Worm (Caenorhabditis elegans) whole organism, L2 larva: ENCODE data around the gene phy-3.
A peak's percentile ranks its signal among the peaks of the same experiment; 100 is the strongest.

Experiments
- C34F6.9 ChIP-seq: fragments of 150-350 bp; optimal IDR thresholded peaks from 2 replicates; lab custom pipeline; 2014; ENCODE audit warnings: missing biosample characterization, missing genetic modification characterization
- Y55F3AM.14 ChIP-seq: fragments of 200-800 bp; sonication (Bioruptor generic); optimal IDR thresholded peaks from 2 replicates; lab custom pipeline; 2018; ENCODE audit warnings: mild to moderate bottlenecking, missing genetic modification characterization, missing compliant biosample characterization
- ZK546.5 ChIP-seq: sonication (generic microtip); optimal IDR thresholded peaks from 2 replicates; lab custom pipeline; 2017; ENCODE audit warnings: missing biosample characterization, missing genetic modification characterization
- alr-1 ChIP-seq: fragments of 150-350 bp; optimal IDR thresholded peaks from 2 replicates; lab custom pipeline; 2014; ENCODE audit warnings: missing biosample characterization, missing genetic modification characterization
- ama-1 ChIP-seq: fragments of 150-350 bp; optimal IDR thresholded peaks from 2 replicates; lab custom pipeline; 2018; ENCODE audit warnings: inconsistent platforms
- ceh-16 ChIP-seq: fragments of 150-350 bp; optimal IDR thresholded peaks from 2 replicates; lab custom pipeline; 2014; ENCODE audit warnings: missing biosample characterization, missing genetic modification characterization
- ceh-82 ChIP-seq: fragments of 150-350 bp; optimal IDR thresholded peaks from 2 replicates; lab custom pipeline; 2014; ENCODE audit warnings: missing biosample characterization, missing genetic modification characterization
- egl-27 ChIP-seq: sonication (generic microtip); optimal IDR thresholded peaks from 3 replicates; lab custom pipeline; 2017; ENCODE audit warnings: missing biosample characterization, missing genetic modification reagents, missing genetic modification characterization
- elt-1 ChIP-seq: fragments of 150-350 bp; optimal IDR thresholded peaks from 2 replicates; lab custom pipeline; 2014; ENCODE audit warnings: missing biosample characterization, missing genetic modification characterization
- fos-1 ChIP-seq: fragments of 150-350 bp; optimal IDR thresholded peaks from 2 replicates; lab custom pipeline; 2014; ENCODE audit warnings: missing biosample characterization, missing genetic modification characterization
- gmeb-1 ChIP-seq: fragments of 150-350 bp; optimal IDR thresholded peaks from 2 replicates; lab custom pipeline; 2014; ENCODE audit warnings: missing biosample characterization, missing genetic modification characterization
- lin-39 ChIP-seq: fragments of 150-350 bp; optimal IDR thresholded peaks from 2 replicates; lab custom pipeline; 2014; ENCODE audit warnings: missing biosample characterization, missing genetic modification reagents, missing genetic modification characterization
- lsy-2 ChIP-seq, 2 experiments: fragments of 150-350 bp in 1 of 2; sonication (generic microtip) in 1 of 2; optimal IDR thresholded peaks; 2 replicates each; lab custom pipeline; 2014 to 2017; ENCODE audit warnings: missing biosample characterization in 2 of 2, missing genetic modification characterization in 2 of 2
- mab-5 ChIP-seq: fragments of 150-350 bp; optimal IDR thresholded peaks from 2 replicates; lab custom pipeline; 2014; ENCODE audit warnings: missing biosample characterization, missing genetic modification characterization
- mbf-1 ChIP-seq: sonication (generic microtip); optimal IDR thresholded peaks from 2 replicates; lab custom pipeline; 2017; ENCODE audit warnings: missing biosample characterization, missing genetic modification characterization
- nhr-11 ChIP-seq: fragments of 150-350 bp; optimal IDR thresholded peaks from 2 replicates; lab custom pipeline; 2014; ENCODE audit warnings: missing biosample characterization, missing genetic modification characterization
- nhr-12 ChIP-seq: fragments of 150-350 bp; optimal IDR thresholded peaks from 2 replicates; lab custom pipeline; 2014; ENCODE audit warnings: missing biosample characterization, missing genetic modification characterization
- nhr-129 ChIP-seq: fragments of 150-350 bp; optimal IDR thresholded peaks from 2 replicates; lab custom pipeline; 2014; ENCODE audit warnings: missing biosample characterization, missing genetic modification characterization
- nhr-21 ChIP-seq: fragments of 150-350 bp; optimal IDR thresholded peaks from 2 replicates; lab custom pipeline; 2014; ENCODE audit warnings: missing biosample characterization, missing genetic modification characterization
- nhr-23 ChIP-seq: fragments of 150-350 bp; optimal IDR thresholded peaks from 2 replicates; lab custom pipeline; 2014; ENCODE audit warnings: missing biosample characterization, missing genetic modification reagents, missing genetic modification characterization
- nhr-237 ChIP-seq: fragments of 150-350 bp; optimal IDR thresholded peaks from 2 replicates; lab custom pipeline; 2014; ENCODE audit warnings: missing biosample characterization, missing genetic modification characterization
- nhr-25 ChIP-seq: fragments of 150-350 bp; sonication (generic microtip); optimal IDR thresholded peaks from 3 replicates; lab custom pipeline; 2014; ENCODE audit warnings: missing biosample characterization, missing genetic modification characterization
- nhr-6 ChIP-seq: fragments of 150-350 bp; optimal IDR thresholded peaks from 2 replicates; lab custom pipeline; 2014; ENCODE audit warnings: missing biosample characterization, missing genetic modification characterization
- nhr-77 ChIP-seq: fragments of 150-350 bp; optimal IDR thresholded peaks from 2 replicates; lab custom pipeline; 2014; ENCODE audit warnings: missing biosample characterization, missing genetic modification characterization
- peb-1 ChIP-seq: fragments of 150-350 bp; optimal IDR thresholded peaks from 2 replicates; lab custom pipeline; 2014; ENCODE audit warnings: missing biosample characterization, missing genetic modification characterization
- sem-4 ChIP-seq: fragments of 150-350 bp; optimal IDR thresholded peaks from 2 replicates; lab custom pipeline; 2014; ENCODE audit warnings: missing biosample characterization, missing genetic modification reagents, missing genetic modification characterization
- skn-1 ChIP-seq: sonication (generic microtip); optimal IDR thresholded peaks from 2 replicates; lab custom pipeline; 2017; ENCODE audit warnings: missing biosample characterization, missing genetic modification characterization
- sma-3 ChIP-seq: sonication (generic microtip); optimal IDR thresholded peaks from 2 replicates; lab custom pipeline; 2016; ENCODE audit warnings: missing genetic modification reagents, missing genetic modification characterization, missing compliant biosample characterization
- snpc-4 ChIP-seq: fragments of 150-350 bp; optimal IDR thresholded peaks from 2 replicates; lab custom pipeline; 2014; ENCODE audit warnings: missing biosample characterization, missing genetic modification characterization
- unc-39 ChIP-seq: fragments of 150-350 bp; optimal IDR thresholded peaks from 2 replicates; lab custom pipeline; 2014; ENCODE audit warnings: missing biosample characterization, missing genetic modification characterization
- unc-55 ChIP-seq: fragments of 150-350 bp; sonication (generic microtip); optimal IDR thresholded peaks from 3 replicates; lab custom pipeline; 2014; ENCODE audit warnings: missing biosample characterization, missing genetic modification reagents, missing genetic modification characterization
- ztf-11 ChIP-seq: sonication (generic microtip); optimal IDR thresholded peaks from 2 replicates; lab custom pipeline; 2017; ENCODE audit warnings: missing biosample characterization, missing genetic modification characterization
- ztf-4 ChIP-seq: fragments of 150-350 bp; optimal IDR thresholded peaks from 2 replicates; lab custom pipeline; 2014; ENCODE audit warnings: missing biosample characterization, missing genetic modification characterization

Gene phy-3

ce11 chrV:16804795-16805194 is 28.2 kb upstream of the phy-3 start:
- TF ChIP-seq skn-1: no peak
- no peak for TF ChIP-seq alr-1 (tag; lab: Kevin White, UChicago)
- no peak for TF ChIP-seq unc-39 (tag; lab: Kevin White, UChicago)
- TF ChIP-seq sem-4 (tag; lab: Kevin White, UChicago): no peak
- TF ChIP-seq lin-39: no peak
- TF ChIP-seq gmeb-1 (tag; lab: Kevin White, UChicago): no peak
- TF ChIP-seq ZK546.5: no peak
- TF ChIP-seq lsy-2 (tag; optimal IDR thresholded peaks at IDR 0.05; lab: Kevin White, UChicago): no peak
- TF ChIP-seq nhr-129 (tag; lab: Kevin White, UChicago): no peak
- TF ChIP-seq sma-3: no peak
- no peak for TF ChIP-seq nhr-6 (tag; lab: Kevin White, UChicago)
- no peak for TF ChIP-seq nhr-23 (tag; lab: Kevin White, UChicago)
- no peak for TF ChIP-seq nhr-25 (tag; lab: Kevin White, UChicago)
- no peak for TF ChIP-seq nhr-237
- no peak for TF ChIP-seq Y55F3AM.14
- TF ChIP-seq peb-1 (tag; lab: Kevin White, UChicago): no peak
- no peak for TF ChIP-seq egl-27 (tag; lab: Kevin White, UChicago)
- TF ChIP-seq nhr-77 (tag; lab: Kevin White, UChicago): no peak

- TF ChIP-seq mbf-1 (tag; lab: Kevin White, UChicago) (no peak), fos-1 (tag; lab: Kevin White, UChicago) (no peak), egl-27 (tag; lab: Kevin White, UChicago) (no peak), elt-1 (tag; lab: Kevin White, UChicago) (no peak), snpc-4 (tag; lab: Kevin White, UChicago) (no peak), lsy-2 (tag; optimal IDR thresholded peaks at IDR 0.05; lab: Kevin White, UChicago) (no peak)
Observed at ce11 chrV:16808168-16808567, 24.8 kb upstream of the phy-3 start.

DNA sequence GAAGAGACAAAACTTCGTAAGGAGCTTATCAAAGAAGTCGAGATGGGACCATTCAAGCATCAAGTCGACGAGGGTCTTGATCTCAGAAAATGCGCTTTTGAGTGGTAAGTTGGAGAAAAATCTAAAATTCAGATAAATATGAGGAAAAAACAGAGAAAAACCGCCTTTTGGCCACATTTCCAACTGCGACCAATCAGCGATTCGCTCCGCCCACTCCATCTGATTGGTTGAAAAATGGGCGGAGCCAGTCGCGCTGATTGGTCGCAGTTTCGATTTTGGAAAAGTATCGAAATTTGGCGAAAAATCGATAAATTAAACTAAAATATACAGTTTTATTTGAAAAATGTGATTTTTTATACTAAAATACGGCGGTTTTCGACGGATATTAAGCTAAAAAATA is 21.1 kb upstream of the phy-3 start:
- TF ChIP-seq nhr-77 (tag; lab: Kevin White, UChicago): no peak
- no peak for TF ChIP-seq ztf-11 (tag; lab: Kevin White, UChicago)
- TF ChIP-seq mab-5 (tag; lab: Kevin White, UChicago): no peak
- no peak for TF ChIP-seq gmeb-1 (tag; lab: Kevin White, UChicago)
- no peak for TF ChIP-seq ceh-82 (tag; lab: Kevin White, UChicago)
- no peak for TF ChIP-seq alr-1 (tag; lab: Kevin White, UChicago)
- no peak for TF ChIP-seq nhr-23 (tag; lab: Kevin White, UChicago)
- TF ChIP-seq nhr-129 (tag; lab: Kevin White, UChicago): no peak
- no peak for TF ChIP-seq sma-3
- TF ChIP-seq nhr-237: no peak
- TF ChIP-seq C34F6.9 (tag; lab: Kevin White, UChicago): no peak
- TF ChIP-seq ztf-4 (tag; lab: Kevin White, UChicago): no peak
- TF ChIP-seq egl-27 (tag; lab: Kevin White, UChicago): no peak
- no peak for TF ChIP-seq nhr-11 (tag; lab: Kevin White, UChicago)

DNA sequence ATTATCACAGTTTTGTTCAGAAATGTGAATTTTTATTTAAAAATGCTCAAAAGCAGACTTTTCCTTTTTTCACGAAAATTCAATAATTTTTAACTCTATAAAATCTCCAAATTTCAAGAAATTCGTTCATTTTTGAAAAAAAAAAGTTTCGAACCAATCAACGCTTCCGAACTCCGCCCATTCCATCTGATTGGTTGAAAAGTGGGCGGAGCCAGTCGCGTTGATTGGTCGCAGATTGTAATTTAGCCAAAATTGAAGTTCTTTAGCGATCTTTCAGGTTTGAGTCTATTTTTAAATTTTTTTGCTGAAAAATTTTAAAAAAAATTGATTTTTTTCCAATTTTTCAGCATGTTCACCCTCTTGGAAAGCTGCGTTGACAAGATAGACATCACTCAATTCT is 20.6 kb upstream of the phy-3 start:
- TF ChIP-seq mab-5 (tag; lab: Kevin White, UChicago) (no peak), nhr-6 (tag; lab: Kevin White, UChicago) (no peak), ceh-16 (tag; lab: Kevin White, UChicago) (no peak)

DNA sequence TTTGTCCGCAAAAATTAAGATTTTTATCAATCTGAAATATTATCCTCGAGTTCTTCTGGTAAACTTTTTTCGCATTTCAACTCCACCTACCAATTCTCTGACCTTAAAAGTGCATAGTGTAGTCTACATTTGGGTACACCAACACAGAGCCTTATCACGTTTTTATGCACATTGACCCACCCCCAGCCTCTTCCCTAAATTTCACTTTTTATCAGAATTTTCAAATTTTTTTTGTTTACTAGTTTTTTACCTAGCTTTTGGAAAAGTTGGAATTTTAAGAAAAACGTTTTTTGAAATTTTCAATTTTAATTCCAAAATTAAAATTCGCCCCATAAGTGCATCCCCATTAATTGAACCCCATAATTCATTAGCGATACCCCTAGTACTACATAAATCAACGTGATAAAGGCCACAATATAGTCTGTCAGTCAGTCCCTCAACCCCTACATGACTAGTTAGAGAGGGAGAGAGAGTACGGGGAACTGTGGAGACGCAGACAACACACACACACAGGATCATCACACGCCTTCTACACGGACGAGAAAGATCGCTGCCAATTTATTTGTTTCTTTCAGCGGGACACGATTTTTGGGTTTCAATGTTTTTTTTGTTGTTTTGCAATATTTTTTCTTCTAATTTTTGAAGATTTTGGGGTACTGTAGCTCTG is 18.3 kb upstream of the phy-3 start:
- peak; percentile 48 for TF ChIP-seq nhr-25 (tag; lab: Kevin White, UChicago)
- no peak for TF ChIP-seq nhr-12 (tag; lab: Kevin White, UChicago)
- TF ChIP-seq sma-3: peak; percentile 7
- peak; percentile 45 for TF ChIP-seq nhr-21 (tag; lab: Kevin White, UChicago)
- TF ChIP-seq ztf-4 (tag; lab: Kevin White, UChicago): no peak
- no peak for TF ChIP-seq ama-1 (lab: Kevin White, UChicago)
- peak; percentile 10 for TF ChIP-seq unc-55
- peak; percentile 42 for TF ChIP-seq mab-5 (tag; lab: Kevin White, UChicago)
- TF ChIP-seq, all 48 proteins: peak for 5
